Worm (Caenorhabditis elegans) whole organism, young adult: ENCODE results near the gene B0546.3.

Experiments used
- B0261.1 ChIP-seq: sonication (generic microtip); optimal IDR thresholded peaks from 2 replicates; lab custom pipeline; 2016; ENCODE audit warnings: mild to moderate bottlenecking, missing genetic modification characterization, moderate library complexity, missing compliant biosample characterization
- F22D6.2 ChIP-seq: sonication (generic microtip); optimal IDR thresholded peaks from 2 replicates; lab custom pipeline; 2016; ENCODE audit warnings: mild to moderate bottlenecking, missing genetic modification characterization, missing compliant biosample characterization
- F57A8.1 ChIP-seq: fragments of 200-800 bp; sonication (Bioruptor generic); optimal IDR thresholded peaks from 2 replicates; lab custom pipeline; 2018; ENCODE audit warnings: mild to moderate bottlenecking, missing genetic modification characterization, moderate library complexity, missing compliant biosample characterization
- K11D2.4 ChIP-seq: fragments of 200-800 bp; sonication (Bioruptor generic); IDR thresholded peaks from 2 replicates; pipeline ENCODE4 v1.3.6; 2022; ENCODE audit warnings: missing genetic modification reagents, missing genetic modification characterization, missing compliant biosample characterization
- T07F8.4 ChIP-seq: sonication (generic microtip); optimal IDR thresholded peaks from 2 replicates; lab custom pipeline; 2016; ENCODE audit warnings: mild to moderate bottlenecking, missing genetic modification characterization, moderate library complexity, missing compliant biosample characterization
- Y79H2A.3 ChIP-seq: fragments of 200-800 bp; sonication (Bioruptor generic); conservative IDR thresholded peaks from 2 replicates; pipeline ENCODE4 v1.3.6; 2022; ENCODE audit warnings: missing genetic modification reagents, missing genetic modification characterization, missing compliant biosample characterization
- athp-1 ChIP-seq: sonication (generic microtip); optimal IDR thresholded peaks from 2 replicates; lab custom pipeline; 2017; ENCODE audit warnings: mild to moderate bottlenecking, missing genetic modification characterization, missing compliant biosample characterization
- attf-5 ChIP-seq: fragments of 200-800 bp; sonication (Bioruptor generic); optimal IDR thresholded peaks from 2 replicates; lab custom pipeline; 2018; ENCODE audit warnings: mild to moderate bottlenecking, missing genetic modification characterization, missing compliant biosample characterization
- attf-6 ChIP-seq: fragments of 200-800 bp; sonication (Bioruptor generic); IDR thresholded peaks from 2 replicates; pipeline ENCODE4 v1.3.6; 2022; ENCODE audit warnings: missing genetic modification reagents, missing genetic modification characterization, missing compliant biosample characterization
- bed-2 ChIP-seq: fragments of 200-800 bp; sonication (Bioruptor generic); IDR thresholded peaks from 2 replicates; pipeline ENCODE4 v1.3.6; 2022; ENCODE audit warnings: missing genetic modification reagents, missing genetic modification characterization, missing compliant biosample characterization
- dox-1 ChIP-seq: fragments of 200-800 bp; sonication (Bioruptor generic); IDR thresholded peaks from 2 replicates; pipeline ENCODE4 v1.3.6; 2022; ENCODE audit warnings: missing genetic modification reagents, missing genetic modification characterization, missing compliant biosample characterization
- dpff-1 ChIP-seq: sonication (generic microtip); optimal IDR thresholded peaks from 2 replicates; lab custom pipeline; 2017; ENCODE audit warnings: mild to moderate bottlenecking, missing genetic modification characterization, missing compliant biosample characterization
- egrh-3 ChIP-seq: fragments of 200-800 bp; sonication (Bioruptor generic); IDR thresholded peaks from 2 replicates; pipeline ENCODE4 v1.3.6; 2022; ENCODE audit warnings: missing genetic modification reagents, missing genetic modification characterization, missing compliant biosample characterization
- fkh-3 ChIP-seq: sonication (generic microtip); optimal IDR thresholded peaks from 2 replicates; lab custom pipeline; 2016; ENCODE audit warnings: mild to moderate bottlenecking, missing genetic modification characterization, missing compliant biosample characterization
- him-1 ChIP-seq: sonication (generic microtip); optimal IDR thresholded peaks from 2 replicates; lab custom pipeline; 2016; ENCODE audit warnings: missing genotype, missing genetic modification reagents, missing genetic modification characterization, missing compliant biosample characterization
- hlh-12 ChIP-seq: sonication (generic microtip); optimal IDR thresholded peaks from 2 replicates; lab custom pipeline; 2016; ENCODE audit warnings: missing genetic modification characterization, missing compliant biosample characterization
- hmg-1.2 ChIP-seq: fragments of 200-800 bp; sonication (Bioruptor generic); IDR thresholded peaks from 2 replicates; pipeline ENCODE4 v1.3.6; 2022; ENCODE audit warnings: missing genetic modification reagents, missing genetic modification characterization, missing compliant biosample characterization
- lin-35 ChIP-seq, 3 experiments: fragments of 150-350 bp in 2 of 3; sonication (generic microtip) in 1 of 3; optimal IDR thresholded peaks; 2 replicates each; lab custom pipeline; 2014 to 2018; ENCODE audit warnings: missing biosample characterization in 3 of 3, missing genetic modification characterization in 3 of 3, missing genetic modification reagents in 3 of 3
- lsl-1 ChIP-seq: fragments of 200-800 bp; sonication (Bioruptor generic); optimal IDR thresholded peaks from 2 replicates; lab custom pipeline; 2018; ENCODE audit warnings: mild to moderate bottlenecking, missing genetic modification characterization, moderate library complexity, missing compliant biosample characterization
- mcd-1 ChIP-seq: fragments of 200-800 bp; sonication (Bioruptor generic); IDR thresholded peaks from 2 replicates; pipeline ENCODE4 v1.3.6; 2022; ENCODE audit warnings: missing genetic modification reagents, missing genetic modification characterization, missing compliant biosample characterization
- nfyb-1 ChIP-seq: fragments of 200-800 bp; sonication (Bioruptor generic); IDR thresholded peaks from 2 replicates; pipeline ENCODE4 v1.3.6; 2022; ENCODE audit warnings: missing genetic modification reagents, missing genetic modification characterization, missing compliant biosample characterization
- nhr-80 ChIP-seq: sonication (generic microtip); optimal IDR thresholded peaks from 2 replicates; lab custom pipeline; 2016; ENCODE audit warnings: missing genetic modification characterization, missing compliant biosample characterization
- pbrm-1 ChIP-seq: fragments of 200-800 bp; sonication (Bioruptor generic); IDR thresholded peaks from 2 replicates; pipeline ENCODE4 v1.3.6; 2022; ENCODE audit warnings: missing genetic modification reagents, missing genetic modification characterization, missing compliant biosample characterization
- rcor-1 ChIP-seq: fragments of 200-800 bp; sonication (Bioruptor generic); IDR thresholded peaks from 2 replicates; pipeline ENCODE4 v1.3.6; 2022; ENCODE audit warnings: missing genetic modification reagents, missing genetic modification characterization, missing compliant biosample characterization
- repo-1 ChIP-seq: sonication (generic microtip); optimal IDR thresholded peaks from 2 replicates; lab custom pipeline; 2017; ENCODE audit warnings: mild to moderate bottlenecking, missing genetic modification characterization, missing compliant biosample characterization
- rpc-1 ChIP-seq, 2 experiments: fragments of 150-350 bp in 1 of 2; sonication (generic microtip) in 1 of 2; optimal IDR thresholded peaks; 2 replicates each; lab custom pipeline; 2014 to 2018; ENCODE audit warnings: missing biosample characterization in 1 of 2, missing genetic modification characterization in 1 of 2, missing genetic modification reagents in 1 of 2, missing genotype in 1 of 2
- sdz-38 ChIP-seq: sonication (generic microtip); optimal IDR thresholded peaks from 2 replicates; lab custom pipeline; 2016; ENCODE audit warnings: missing genotype, missing genetic modification characterization, missing compliant biosample characterization
- tlf-1 ChIP-seq: fragments of 200-800 bp; sonication (Bioruptor generic); optimal IDR thresholded peaks from 2 replicates; lab custom pipeline; 2018; ENCODE audit warnings: mild to moderate bottlenecking, missing genetic modification characterization, missing compliant biosample characterization
- zfh-2 ChIP-seq: fragments of 200-800 bp; sonication (Bioruptor generic); conservative IDR thresholded peaks from 2 replicates; pipeline ENCODE4 v1.3.6; 2022; ENCODE audit warnings: missing genetic modification reagents, missing genetic modification characterization, missing compliant biosample characterization
- zim-3 ChIP-seq: sonication (generic microtip); optimal IDR thresholded peaks from 2 replicates; lab custom pipeline; 2017; ENCODE audit warnings: mild to moderate bottlenecking, missing genetic modification characterization, moderate library complexity, missing compliant biosample characterization
- ztf-26 ChIP-seq: sonication (generic microtip); optimal IDR thresholded peaks from 2 replicates; lab custom pipeline; 2017; ENCODE audit warnings: missing genetic modification characterization, missing compliant biosample characterization
- ztf-6 ChIP-seq: fragments of 200-800 bp; sonication (Bioruptor generic); IDR thresholded peaks from 2 replicates; pipeline ENCODE4 v1.3.6; 2022; ENCODE audit warnings: missing genetic modification reagents, missing genetic modification characterization, missing compliant biosample characterization

B0546.3 gene

DNA sequence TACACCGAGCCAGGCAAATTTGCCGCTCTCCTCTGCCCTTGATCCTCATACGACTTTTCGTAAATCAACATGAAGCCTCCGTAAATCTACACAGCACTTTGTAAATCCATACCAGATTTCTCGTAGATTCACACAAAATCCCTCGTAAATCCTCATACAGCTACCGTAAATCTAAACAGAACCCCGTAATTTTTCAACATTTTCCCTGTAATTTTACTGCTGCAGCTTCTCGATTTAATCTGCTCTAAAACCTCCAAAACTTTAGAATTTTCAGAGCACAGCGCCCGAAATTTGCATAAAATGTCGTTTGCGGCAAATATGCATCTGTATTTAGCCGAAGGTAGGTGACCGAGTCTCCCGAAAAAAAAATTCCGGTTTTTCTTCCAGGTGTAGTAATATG is 27.9 kb downstream of the B0546.3 start, which contains the start of gene F42A6.1:
Gene F42A6.1, plus strand, starts transcription at position 301 of the 400 bp plus-strand sequence.
- TF ChIP-seq ztf-26 (tag; lab: Kevin White, UChicago): no peak
- TF ChIP-seq attf-6 (GFP tag; lab: Robert Waterston, UW): no peak
- no peak for TF ChIP-seq T07F8.4 (tag; lab: Kevin White, UChicago)
- no peak for TF ChIP-seq hlh-12 (tag; lab: Kevin White, UChicago)
- TF ChIP-seq dpff-1 (tag; lab: Kevin White, UChicago): no peak
- TF ChIP-seq, all 124 proteins: peak for 0

- TF ChIP-seq K11D2.4 (GFP tag; lab: Robert Waterston, UW) (no peak), zim-3 (no peak), F57A8.1 (GFP tag; lab: Kevin White, UChicago) (no peak), nfyb-1 (GFP tag; lab: Robert Waterston, UW) (no peak), rpc-1 (optimal IDR thresholded peaks at IDR 0.05; lab: Kevin White, UChicago) (no peak), rpc-1 (tag; optimal IDR thresholded peaks at IDR 0.05; lab: Kevin White, UChicago) (no peak), fkh-3 (no peak)
These were observed 30.6 kb downstream of the B0546.3 start for ce11 chrIV:3352019-3352418.

- TF ChIP-seq hmg-1.2 (GFP tag; lab: Robert Waterston, UW) (peak; percentile 49; the same call in 1 of the 2 replicates), nhr-80 (no peak)
- TF ChIP-seq, all 124 proteins: peak for 1
These were observed 32.6 kb downstream of the B0546.3 start, which contains the start of gene elks-1 for ce11 chrIV:3349977-3350580. Gene elks-1, minus strand, starts transcription at chrIV:3350027.

DNA sequence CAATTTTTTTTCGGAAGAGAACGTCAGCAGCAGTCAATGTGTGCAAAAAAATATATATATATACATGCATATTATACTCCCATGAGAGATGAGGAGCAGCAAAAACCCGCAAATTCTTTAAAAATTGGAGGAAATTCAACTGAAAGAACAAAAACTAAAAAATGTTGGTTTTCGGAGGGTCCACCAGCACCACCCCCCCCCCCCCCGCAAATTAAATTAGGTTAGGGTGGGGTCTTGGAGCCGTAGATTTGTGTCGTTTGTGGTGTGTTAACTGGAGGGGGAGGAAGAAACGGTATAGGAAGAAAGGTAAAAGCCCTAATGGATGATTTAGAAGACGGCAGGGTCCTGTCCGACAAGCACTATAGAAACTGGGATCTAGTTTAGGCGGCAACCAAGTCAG is 34.3 kb downstream of the B0546.3 start:
- TF ChIP-seq attf-5 (GFP tag; lab: Kevin White, UChicago) (no peak), zfh-2 (peak; percentile 69; the same call in 1 of the 2 replicates), athp-1 (tag; lab: Kevin White, UChicago) (no peak), egrh-3 (GFP tag; lab: Robert Waterston, UW) (peak; percentile 74; the same call in 1 of the 2 replicates), F22D6.2 (tag; lab: Kevin White, UChicago) (no peak)

ce11 chrIV:3345484-3345883 is 37.2 kb downstream of the B0546.3 start:
- TF ChIP-seq zfh-2 (peak; percentile 31; the same call in 1 of the 2 replicates), dpff-1 (tag; lab: Kevin White, UChicago) (no peak), dox-1 (GFP tag; lab: Robert Waterston, UW) (peak; percentile 7; the same call in 1 of the 2 replicates), lin-35 (GFP tag; optimal IDR thresholded peaks at IDR 0.05; lab: Kevin White, UChicago) (no peak), mcd-1 (no peak), sdz-38 (tag; lab: Kevin White, UChicago) (no peak), nhr-80 (no peak)

DNA sequence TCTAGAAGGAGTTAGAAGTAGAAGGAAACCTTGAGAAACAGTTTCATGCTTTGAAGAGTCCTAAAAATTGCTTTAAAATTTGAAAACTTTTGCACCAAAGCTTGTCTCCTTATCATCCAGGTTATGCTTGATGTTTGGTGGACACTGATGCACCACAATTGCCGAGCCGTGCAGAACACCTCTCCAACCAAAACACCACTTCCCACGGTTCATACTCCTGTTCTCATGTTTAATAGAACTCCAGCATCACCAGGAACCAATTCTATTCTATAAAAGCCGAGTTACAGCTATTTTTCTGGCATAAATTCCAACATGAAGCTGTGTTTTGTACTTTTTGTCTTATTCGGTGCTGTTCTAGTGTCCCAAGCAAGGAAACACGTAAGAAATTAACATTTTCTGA is 41.5 kb downstream of the B0546.3 start, which contains the start of gene F42A6.2:
Gene F42A6.2, plus strand, starts transcription at position 301 of the 400 bp plus-strand sequence.
- TF ChIP-seq repo-1 (no peak), nfyb-1 (GFP tag; lab: Robert Waterston, UW) (no peak), pbrm-1 (GFP tag; lab: Robert Waterston, UW) (no peak), rcor-1 (no peak), B0261.1 (tag; lab: Kevin White, UChicago) (no peak), bed-2 (GFP tag; lab: Robert Waterston, UW) (no peak), ztf-6 (GFP tag; lab: Robert Waterston, UW) (no peak), lsl-1 (GFP tag; lab: Kevin White, UChicago) (no peak), him-1 (tag; lab: Kevin White, UChicago) (no peak), tlf-1 (GFP tag; lab: Kevin White, UChicago) (no peak), Y79H2A.3 (no peak), mcd-1 (no peak)
- TF ChIP-seq, all 124 proteins: peak for 0
